Fruit fly (Drosophila melanogaster) whole organism, embryonic: Measurements from ENCODE around the gene CG7715.

Experiments used
- B-H2 ChIP-seq: fragments of 200-800 bp; sonication (Bioruptor generic); optimal IDR thresholded peaks from 2 replicates; lab custom pipeline; 2018; ENCODE audit warnings: missing biosample characterization, mild to moderate bottlenecking, missing genetic modification characterization
- Bteb2 ChIP-seq: fragments of 200-800 bp; sonication (Bioruptor generic); optimal IDR thresholded peaks from 2 replicates; lab custom pipeline; 2016; ENCODE audit warnings: missing biosample characterization, missing genetic modification characterization
- C15 ChIP-seq: fragments of 200-800 bp; sonication (Bioruptor generic); IDR thresholded peaks from 3 replicates; pipeline ENCODE4 v1.3.6; 2022; ENCODE audit warnings: missing biosample characterization, missing genetic modification characterization
- CG10274 ChIP-seq: fragments of 200-800 bp; sonication (Bioruptor generic); optimal IDR thresholded peaks from 3 replicates; lab custom pipeline; 2017; ENCODE audit warnings: missing biosample characterization, mild to moderate bottlenecking, missing genetic modification characterization
- CG14441 ChIP-seq: fragments of 200-800 bp; sonication (Bioruptor generic); IDR thresholded peaks from 2 replicates; pipeline ENCODE4 v1.3.6; 2022; ENCODE audit warnings: missing biosample characterization, missing genetic modification characterization
- CG14710 ChIP-seq: fragments of 200-800 bp; sonication (Bioruptor generic); optimal IDR thresholded peaks from 3 replicates; lab custom pipeline; 2019; ENCODE audit warnings: missing biosample characterization, mild to moderate bottlenecking, missing genetic modification characterization, moderate library complexity
- CG15269 ChIP-seq: fragments of 200-800 bp; sonication (Bioruptor generic); optimal IDR thresholded peaks from 2 replicates; lab custom pipeline; 2018; ENCODE audit warnings: missing biosample characterization, mild to moderate bottlenecking, missing genetic modification characterization, moderate library complexity
- CG2129 ChIP-seq: fragments of 200-800 bp; sonication (Bioruptor generic); IDR thresholded peaks from 2 replicates; pipeline ENCODE4 v1.3.6; 2022; ENCODE audit warnings: missing biosample characterization, missing genetic modification characterization; ENCODE audit not compliant: partially characterized antibody
- CG2712 ChIP-seq: fragments of 200-800 bp; optimal IDR thresholded peaks from 3 replicates; lab custom pipeline; 2019; ENCODE audit warnings: missing biosample characterization, mild to moderate bottlenecking, missing genetic modification characterization, moderate library complexity
- CG3995 ChIP-seq: fragments of 200-800 bp; sonication (Bioruptor generic); optimal IDR thresholded peaks from 3 replicates; lab custom pipeline; 2016; ENCODE audit warnings: missing biosample characterization, missing genetic modification characterization
- CG4328 ChIP-seq: fragments of 200-800 bp; sonication (Bioruptor generic); optimal IDR thresholded peaks from 3 replicates; lab custom pipeline; 2017; ENCODE audit warnings: missing biosample characterization, missing genetic modification reagents, missing genetic modification characterization
- CG4360 ChIP-seq: fragments of 200-800 bp; sonication (Bioruptor generic); IDR thresholded peaks from 2 replicates; pipeline ENCODE4 v1.3.6; 2022; ENCODE audit warnings: missing biosample characterization, missing genetic modification characterization
- CG4404 ChIP-seq: fragments of 200-800 bp; sonication (Bioruptor generic); IDR thresholded peaks from 2 replicates; pipeline ENCODE4 v1.3.6; 2022; ENCODE audit warnings: missing biosample characterization, missing genetic modification characterization
- CG4617 ChIP-seq: fragments of 200-800 bp; sonication (Bioruptor generic); optimal IDR thresholded peaks from 3 replicates; lab custom pipeline; 2016; ENCODE audit warnings: missing biosample characterization, missing genetic modification characterization, borderline replicate concordance
- CG6654 ChIP-seq: fragments of 200-800 bp; sonication (Bioruptor generic); optimal IDR thresholded peaks from 2 replicates; lab custom pipeline; 2017; ENCODE audit warnings: missing biosample characterization, mild to moderate bottlenecking, missing genetic modification characterization
- CG7928 ChIP-seq: fragments of 200-800 bp; sonication (Bioruptor generic); optimal IDR thresholded peaks from 2 replicates; lab custom pipeline; 2017; ENCODE audit warnings: missing biosample characterization, mild to moderate bottlenecking, missing genetic modification characterization
- CG8290 ChIP-seq, 3 experiments: fragments of 200-800 bp; sonication (Bioruptor generic); optimal IDR thresholded peaks; 2 replicates each; lab custom pipeline; 2016 to 2019; ENCODE audit warnings: missing biosample characterization in 3 of 3, missing genetic modification characterization in 3 of 3, mild to moderate bottlenecking in 2 of 3, moderate library complexity in 1 of 3
- CG8924 ChIP-seq: fragments of 200-800 bp; optimal IDR thresholded peaks from 3 replicates; lab custom pipeline; 2019; ENCODE audit warnings: missing biosample characterization, mild to moderate bottlenecking, missing genetic modification characterization, moderate library complexity
- CG8944 ChIP-seq: fragments of 200-800 bp; sonication (Bioruptor generic); optimal IDR thresholded peaks from 3 replicates; lab custom pipeline; 2016; ENCODE audit warnings: missing biosample characterization, missing genetic modification characterization
- Camta ChIP-seq: fragments of 200-800 bp; sonication (Bioruptor generic); optimal IDR thresholded peaks from 2 replicates; lab custom pipeline; 2016; ENCODE audit warnings: missing biosample characterization, missing genetic modification characterization
- Chrac-16 ChIP-seq: fragments of 200-800 bp; sonication (Bioruptor generic); optimal IDR thresholded peaks from 3 replicates; lab custom pipeline; 2016; ENCODE audit warnings: missing biosample characterization, missing genetic modification characterization
- Fer3 ChIP-seq: fragments of 200-800 bp; sonication (Bioruptor generic); optimal IDR thresholded peaks from 2 replicates; lab custom pipeline; 2018; ENCODE audit warnings: missing biosample characterization, mild to moderate bottlenecking, missing genetic modification characterization, moderate library complexity
- HmgD ChIP-seq: fragments of 200-800 bp; sonication (Bioruptor generic); optimal IDR thresholded peaks from 3 replicates; lab custom pipeline; 2016; ENCODE audit warnings: missing biosample characterization, missing genetic modification characterization
- Hr51 ChIP-seq, 2 experiments: fragments of 200-800 bp; sonication (Bioruptor generic); optimal IDR thresholded peaks; 2 replicates in 1 of 2; 3 replicates in 1 of 2; lab custom pipeline; 2016 to 2018; ENCODE audit warnings: missing biosample characterization in 2 of 2, missing genetic modification characterization in 2 of 2, mild to moderate bottlenecking in 1 of 2, moderate library complexity in 1 of 2
- Hsf ChIP-seq: fragments of 200-800 bp; sonication (Bioruptor generic); optimal IDR thresholded peaks from 3 replicates; lab custom pipeline; 2016; ENCODE audit warnings: missing biosample characterization, missing genetic modification characterization
- MTF-1 ChIP-seq: fragments of 200-800 bp; sonication (Bioruptor generic); optimal IDR thresholded peaks from 2 replicates; lab custom pipeline; 2018; ENCODE audit warnings: missing biosample characterization, mild to moderate bottlenecking, missing genetic modification characterization, borderline replicate concordance
- Meics ChIP-seq: fragments of 200-800 bp; sonication (Bioruptor generic); optimal IDR thresholded peaks from 2 replicates; lab custom pipeline; 2017; ENCODE audit warnings: missing biosample characterization, mild to moderate bottlenecking, missing genetic modification characterization
- Neu2 ChIP-seq: fragments of 200-800 bp; sonication (Bioruptor generic); optimal IDR thresholded peaks from 3 replicates; lab custom pipeline; 2016; ENCODE audit warnings: missing biosample characterization, missing genetic modification characterization, borderline replicate concordance
- Oaz ChIP-seq: fragments of 200-800 bp; sonication (Bioruptor generic); IDR thresholded peaks from 2 replicates; pipeline ENCODE4 v1.3.6; 2022; ENCODE audit warnings: missing biosample characterization, missing genetic modification characterization
- Stat92E ChIP-seq, 3 experiments: fragments of >200 bp in 2 of 3; fragments of 200-800 bp in 1 of 3; sonication (Bioruptor generic) in 1 of 3; optimal IDR thresholded peaks; 2 replicates each; lab custom pipeline; 2017 to 2019; ENCODE audit warnings: missing biosample characterization in 3 of 3, missing genetic modification characterization in 3 of 3, mild to moderate bottlenecking in 1 of 3, moderate library complexity in 1 of 3
- Xbp1 ChIP-seq: fragments of 200-800 bp; sonication (Bioruptor generic); optimal IDR thresholded peaks from 3 replicates; lab custom pipeline; 2016; ENCODE audit warnings: missing biosample characterization, mild to moderate bottlenecking, missing genetic modification characterization
- Xrp1 ChIP-seq: fragments of 200-800 bp; sonication (Bioruptor generic); IDR thresholded peaks from 2 replicates; pipeline ENCODE4 v1.3.6; 2022; ENCODE audit warnings: missing biosample characterization, missing genetic modification characterization
- al ChIP-seq: fragments of 200-800 bp; sonication (Bioruptor generic); IDR thresholded peaks from 2 replicates; pipeline ENCODE4 v1.3.6; 2022; ENCODE audit warnings: missing biosample characterization, missing genetic modification characterization
- amos ChIP-seq: fragments of 200-800 bp; sonication (Bioruptor generic); IDR thresholded peaks from 2 replicates; pipeline ENCODE4 v1.3.6; 2022; ENCODE audit warnings: missing biosample characterization, missing genetic modification characterization; ENCODE audit not compliant: partially characterized antibody
- az2 ChIP-seq: fragments of 200-800 bp; sonication (Bioruptor generic); optimal IDR thresholded peaks from 3 replicates; lab custom pipeline; 2016; ENCODE audit warnings: missing biosample characterization, missing genetic modification characterization
- crc ChIP-seq: fragments of 200-800 bp; sonication (Bioruptor generic); optimal IDR thresholded peaks from 2 replicates; lab custom pipeline; 2016; ENCODE audit warnings: missing biosample characterization, missing genetic modification characterization
- dmrt11E ChIP-seq: fragments of 200-800 bp; sonication (Bioruptor generic); optimal IDR thresholded peaks from 3 replicates; lab custom pipeline; 2018; ENCODE audit warnings: missing biosample characterization, mild to moderate bottlenecking, missing genetic modification characterization, moderate library complexity
- ems ChIP-seq: fragments of 200-800 bp; sonication (Bioruptor generic); optimal IDR thresholded peaks from 3 replicates; lab custom pipeline; 2016; ENCODE audit warnings: missing biosample characterization, missing genetic modification characterization
- exex ChIP-seq: fragments of 200-800 bp; sonication (Bioruptor generic); optimal IDR thresholded peaks from 4 replicates; lab custom pipeline; 2018; ENCODE audit warnings: missing biosample characterization, mild to moderate bottlenecking, missing genetic modification characterization, moderate library complexity
- gce ChIP-seq: fragments of 200-800 bp; sonication (Bioruptor generic); IDR thresholded peaks from 3 replicates; pipeline ENCODE4 v1.3.6; 2022; ENCODE audit warnings: missing biosample characterization, missing genetic modification characterization
- grau ChIP-seq: fragments of 200-800 bp; optimal IDR thresholded peaks from 3 replicates; lab custom pipeline; 2019; ENCODE audit warnings: missing biosample characterization, mild to moderate bottlenecking, missing genetic modification characterization, moderate library complexity
- ham ChIP-seq: fragments of 200-800 bp; sonication (Bioruptor generic); IDR thresholded peaks from 2 replicates; pipeline ENCODE4 v1.3.6; 2022; ENCODE audit warnings: missing biosample characterization, missing genetic modification characterization
- mam ChIP-seq: fragments of 200-800 bp; sonication (Bioruptor generic); optimal IDR thresholded peaks from 3 replicates; lab custom pipeline; 2016; ENCODE audit warnings: missing biosample characterization, missing genetic modification characterization
- nerfin-2 ChIP-seq: fragments of 200-800 bp; sonication (Bioruptor generic); IDR thresholded peaks from 2 replicates; pipeline ENCODE4 v1.3.6; 2022; ENCODE audit warnings: missing biosample characterization, missing genetic modification characterization; ENCODE audit not compliant: partially characterized antibody
- odd ChIP-seq: fragments of 200-800 bp; sonication (Bioruptor generic); optimal IDR thresholded peaks from 2 replicates; lab custom pipeline; 2017; ENCODE audit warnings: missing biosample characterization, mild to moderate bottlenecking, missing genetic modification characterization
- ssp ChIP-seq: fragments of 200-800 bp; sonication (Bioruptor generic); IDR thresholded peaks from 2 replicates; pipeline ENCODE4 v1.3.6; 2022; ENCODE audit warnings: missing biosample characterization, missing genetic modification characterization
- tx ChIP-seq: fragments of 200-800 bp; sonication (Bioruptor generic); optimal IDR thresholded peaks from 2 replicates; lab custom pipeline; 2016; ENCODE audit warnings: missing biosample characterization, missing genetic modification characterization
- unpg ChIP-seq: fragments of 200-800 bp; sonication (Bioruptor generic); optimal IDR thresholded peaks from 3 replicates; lab custom pipeline; 2018; ENCODE audit warnings: missing biosample characterization, mild to moderate bottlenecking, missing genetic modification characterization, moderate library complexity
- z ChIP-seq: fragments of 200-800 bp; sonication (Bioruptor generic); IDR thresholded peaks from 3 replicates; pipeline ENCODE4 v1.3.6; 2022; ENCODE audit warnings: missing biosample characterization, missing genetic modification characterization

Gene CG7715

DNA sequence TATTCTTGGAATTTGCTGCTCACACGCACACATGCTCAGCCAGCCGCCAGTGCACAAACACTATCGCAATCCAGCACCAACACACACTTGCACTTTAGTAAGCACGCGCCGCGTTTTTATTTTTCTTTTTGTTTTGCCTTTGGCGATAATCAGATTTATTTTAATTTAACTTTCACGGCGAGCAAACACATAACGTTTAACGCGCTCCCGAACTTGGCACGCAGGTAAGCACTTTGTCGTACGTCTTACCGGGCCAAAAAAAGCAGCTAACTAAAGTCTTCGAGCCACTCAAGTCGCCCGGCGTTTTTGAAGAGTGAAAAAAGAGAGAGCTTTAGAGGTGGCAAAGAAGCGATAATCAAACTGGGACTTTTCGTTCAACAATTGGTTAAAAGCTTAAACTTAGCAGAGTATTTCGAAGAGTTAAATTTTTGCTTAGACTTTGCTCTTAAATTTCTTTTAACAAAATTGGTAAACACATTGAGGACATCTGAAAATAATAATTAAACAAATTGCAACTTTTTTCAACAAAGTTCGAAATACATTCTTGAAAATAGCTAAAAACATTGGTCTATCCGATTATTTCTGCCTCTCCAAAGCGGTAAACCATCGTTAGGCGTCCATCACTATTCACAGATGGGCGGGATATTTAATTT is 15.1 kb upstream of the CG7715 start, which contains the start of gene Mekk1 (continued):
- TF ChIP-seq CG8290 (GFP tag; optimal IDR thresholded peaks at IDR 0.05; lab: Kevin White, UChicago) (no peak), CG8290 (tag; optimal IDR thresholded peaks at IDR 0.05; lab: Kevin White, UChicago) (no peak), Stat92E (GFP tag; optimal IDR thresholded peaks at IDR 0.05; lab: Kevin White, UChicago) (peak in 1 of 3 experiments; percentile 52), Fer3 (tag; lab: Kevin White, UChicago) (peak; percentile 44), Camta (peak; percentile 19), grau (tag; lab: Kevin White, UChicago) (peak; percentile 60), CG4360 (GFP tag; lab: Robert Waterston, UW) (no peak), z (GFP tag; lab: Robert Waterston, UW) (no peak), nerfin-2 (GFP tag; lab: Robert Waterston, UW) (no peak), CG10274 (GFP tag; lab: Kevin White, UChicago) (no peak), CG8944 (peak; percentile 49), CG4328 (no peak), Xrp1 (GFP tag; lab: Robert Waterston, UW) (peak; percentile 24; the same call in 1 of the 2 replicates), CG4404 (GFP tag; lab: Robert Waterston, UW) (no peak), Xbp1 (GFP tag; lab: Kevin White, UChicago) (peak; percentile 55), Meics (peak; percentile 56), CG4617 (GFP tag; lab: Kevin White, UChicago) (peak; percentile 4), MTF-1 (no peak), tx (GFP tag; lab: Kevin White, UChicago) (peak; percentile 38), C15 (GFP tag; lab: Robert Waterston, UW) (no peak), Neu2 (no peak), al (peak; percentile 39; the same call in 1 of the 2 replicates), Hsf (peak; percentile 57), CG8924 (tag; lab: Kevin White, UChicago) (peak; percentile 2), Chrac-16 (peak; percentile 42), az2 (peak; percentile 43), mam (GFP tag; lab: Kevin White, UChicago) (peak; percentile 70), CG7928 (GFP tag; lab: Kevin White, UChicago) (no peak), CG6654 (GFP tag; lab: Kevin White, UChicago) (no peak), ssp (GFP tag; lab: Robert Waterston, UW) (no peak), exex (tag; lab: Kevin White, UChicago) (peak; percentile 5), Oaz (GFP tag; lab: Robert Waterston, UW) (no peak), CG15269 (tag; lab: Kevin White, UChicago) (peak; percentile 53), CG14441 (GFP tag; lab: Robert Waterston, UW) (no peak), ems (GFP tag; lab: Kevin White, UChicago) (peak; percentile 26), CG14710 (tag; lab: Kevin White, UChicago) (peak; percentile 50), HmgD (GFP tag; lab: Kevin White, UChicago) (peak; percentile 38), CG2712 (tag; lab: Kevin White, UChicago) (peak; percentile 26), Bteb2 (GFP tag; lab: Kevin White, UChicago) (peak; percentile 25), dmrt11E (tag; lab: Kevin White, UChicago) (no peak), gce (no peak), ham (GFP tag; lab: Robert Waterston, UW) (no peak), unpg (GFP tag; lab: Kevin White, UChicago) (peak; percentile 17), Hr51 (GFP tag; optimal IDR thresholded peaks at IDR 0.05; lab: Kevin White, UChicago) (peak in 1 of 2 experiments; percentile 54), CG3995 (peak; percentile 82), odd (GFP tag; lab: Kevin White, UChicago) (no peak), crc (GFP tag; lab: Kevin White, UChicago) (no peak), amos (GFP tag; lab: Robert Waterston, UW) (peak; percentile 52), B-H2 (GFP tag; lab: Kevin White, UChicago) (peak; percentile 42), CG2129 (peak; percentile 39; the same call in 1 of the 2 replicates)
